Fruit fly (Drosophila melanogaster) whole organism, embryonic: Measurements from ENCODE around the gene r-cup.

ENCODE experiments used
- Abd-B ChIP-seq: fragments of 200-800 bp; sonication (Bioruptor generic); optimal IDR thresholded peaks from 2 replicates; lab custom pipeline; 2018; ENCODE audit warnings: missing biosample characterization, mild to moderate bottlenecking, missing genetic modification characterization, moderate library complexity
- BEAF-32 ChIP-seq: fragments of 200-800 bp; sonication (Bioruptor generic); optimal IDR thresholded peaks from 3 replicates; lab custom pipeline; 2017; ENCODE audit warnings: missing biosample characterization, missing genetic modification characterization, mild to moderate bottlenecking, moderate library complexity, missing genetic modification reagents
- CG10267 ChIP-seq: fragments of 200-800 bp; sonication (Bioruptor generic); optimal IDR thresholded peaks from 2 replicates; lab custom pipeline; 2018; ENCODE audit warnings: missing biosample characterization, mild to moderate bottlenecking, missing genetic modification characterization, moderate library complexity
- CG11695 ChIP-seq: fragments of 200-800 bp; sonication (Bioruptor generic); IDR thresholded peaks from 3 replicates; pipeline ENCODE4 v1.3.6; 2022; ENCODE audit warnings: missing biosample characterization, missing genetic modification characterization
- CG1529 ChIP-seq: fragments of 200-800 bp; sonication (Bioruptor generic); optimal IDR thresholded peaks from 3 replicates; lab custom pipeline; 2018; ENCODE audit warnings: missing biosample characterization, missing genetic modification characterization
- CG16779 ChIP-seq: fragments of 200-800 bp; sonication (Bioruptor generic); IDR thresholded peaks from 2 replicates; pipeline ENCODE4 v1.3.6; 2022; ENCODE audit warnings: missing biosample characterization, missing genetic modification characterization
- CG17328 ChIP-seq: fragments of 200-800 bp; sonication (Bioruptor generic); IDR thresholded peaks from 2 replicates; pipeline ENCODE4 v1.3.6; 2022; ENCODE audit warnings: missing biosample characterization, missing genetic modification characterization
- CG1792 ChIP-seq: fragments of 200-800 bp; sonication (Bioruptor generic); optimal IDR thresholded peaks from 2 replicates; lab custom pipeline; 2016; ENCODE audit warnings: missing biosample characterization, missing genetic modification characterization
- CG18262 ChIP-seq: fragments of 200-800 bp; optimal IDR thresholded peaks from 3 replicates; lab custom pipeline; 2019; ENCODE audit warnings: missing biosample characterization, mild to moderate bottlenecking, missing genetic modification characterization, moderate library complexity
- CG18619 ChIP-seq: fragments of 200-800 bp; sonication (Bioruptor generic); optimal IDR thresholded peaks from 3 replicates; lab custom pipeline; 2017; ENCODE audit warnings: missing biosample characterization, mild to moderate bottlenecking, missing genetic modification characterization
- CG2202 ChIP-seq: fragments of 200-800 bp; sonication (Bioruptor generic); optimal IDR thresholded peaks from 2 replicates; lab custom pipeline; 2018; ENCODE audit warnings: missing biosample characterization, mild to moderate bottlenecking, missing genetic modification characterization
- CG2875 ChIP-seq: fragments of 200-800 bp; sonication (Bioruptor generic); optimal IDR thresholded peaks from 2 replicates; lab custom pipeline; 2017; ENCODE audit warnings: missing biosample characterization, mild to moderate bottlenecking, missing genetic modification characterization, missing genetic modification reagents
- CG3163 ChIP-seq: fragments of 200-800 bp; sonication (Bioruptor generic); optimal IDR thresholded peaks from 3 replicates; lab custom pipeline; 2016; ENCODE audit warnings: missing biosample characterization, missing genetic modification characterization
- CG32767 ChIP-seq: fragments of 200-800 bp; sonication (Bioruptor generic); IDR thresholded peaks from 2 replicates; pipeline ENCODE4 v1.3.6; 2022; ENCODE audit warnings: missing biosample characterization, missing genetic modification characterization
- CG33557 ChIP-seq: fragments of 200-800 bp; sonication (Bioruptor generic); optimal IDR thresholded peaks from 2 replicates; lab custom pipeline; 2019; ENCODE audit warnings: missing biosample characterization, mild to moderate bottlenecking, missing genetic modification characterization, moderate library complexity
- CG3838 ChIP-seq: fragments of 200-800 bp; sonication (Bioruptor generic); optimal IDR thresholded peaks from 3 replicates; lab custom pipeline; 2016; ENCODE audit warnings: missing biosample characterization, missing genetic modification characterization
- CG4820 ChIP-seq: fragments of 200-800 bp; sonication (Bioruptor generic); optimal IDR thresholded peaks from 3 replicates; lab custom pipeline; 2016; ENCODE audit warnings: missing biosample characterization, missing genetic modification characterization
- CG6272 ChIP-seq: fragments of 200-800 bp; sonication (Bioruptor generic); IDR thresholded peaks from 2 replicates; pipeline ENCODE4 v1.3.6; 2022; ENCODE audit warnings: missing biosample characterization, missing genetic modification characterization
- CG6791 ChIP-seq: fragments of 200-800 bp; sonication (Bioruptor generic); IDR thresholded peaks from 3 replicates; pipeline ENCODE4 v1.3.6; 2022; ENCODE audit warnings: missing biosample characterization, missing genetic modification characterization; ENCODE audit not compliant: partially characterized antibody
- CG7556 ChIP-seq: fragments of 200-800 bp; sonication (Bioruptor generic); optimal IDR thresholded peaks from 2 replicates; lab custom pipeline; 2017; ENCODE audit warnings: missing biosample characterization, mild to moderate bottlenecking, missing genetic modification characterization
- CG8281 ChIP-seq: fragments of 200-800 bp; sonication (Bioruptor generic); optimal IDR thresholded peaks from 2 replicates; lab custom pipeline; 2018; ENCODE audit warnings: missing biosample characterization, mild to moderate bottlenecking, missing genetic modification characterization, moderate library complexity
- Dfd ChIP-seq, 2 experiments: fragments of >200 bp; optimal IDR thresholded peaks; 2 replicates each; lab custom pipeline; 2017; ENCODE audit warnings: missing biosample characterization in 2 of 2, missing genetic modification characterization in 2 of 2
- Hr3 ChIP-seq: fragments of 200-800 bp; sonication (Bioruptor generic); optimal IDR thresholded peaks from 3 replicates; lab custom pipeline; 2016; ENCODE audit warnings: missing biosample characterization, missing genetic modification characterization
- Med ChIP-seq: fragments of 200-800 bp; sonication (Bioruptor generic); peaks from one replicate; lab custom pipeline; 2016; ENCODE audit warnings: missing biosample characterization, missing genetic modification characterization, mild to moderate bottlenecking, inconsistent platforms, moderate library complexity
- Mes4 ChIP-seq: fragments of 200-800 bp; sonication (Bioruptor generic); optimal IDR thresholded peaks from 2 replicates; lab custom pipeline; 2016; ENCODE audit warnings: missing biosample characterization, missing genetic modification characterization
- NfI ChIP-seq: fragments of 200-800 bp; sonication (Bioruptor generic); optimal IDR thresholded peaks from 3 replicates; lab custom pipeline; 2018; ENCODE audit warnings: missing biosample characterization, mild to moderate bottlenecking, missing genetic modification characterization, moderate library complexity
- Rfx ChIP-seq: fragments of 200-800 bp; sonication (Bioruptor generic); IDR thresholded peaks from 2 replicates; pipeline ENCODE4 v1.3.6; 2022; ENCODE audit warnings: missing biosample characterization, missing genetic modification characterization
- Spps ChIP-seq: fragments of 200-800 bp; sonication (Bioruptor generic); optimal IDR thresholded peaks from 2 replicates; lab custom pipeline; 2018; ENCODE audit warnings: missing biosample characterization, mild to moderate bottlenecking, missing genetic modification characterization
- Sry-β ChIP-seq: fragments of 200-800 bp; sonication (Bioruptor generic); optimal IDR thresholded peaks from 2 replicates; lab custom pipeline; 2018; ENCODE audit warnings: missing biosample characterization, mild to moderate bottlenecking, missing genetic modification characterization, moderate library complexity
- Usf ChIP-seq: fragments of 200-800 bp; sonication (Bioruptor generic); optimal IDR thresholded peaks from 2 replicates; lab custom pipeline; 2017; ENCODE audit warnings: missing genotype, missing biosample characterization, missing genetic modification characterization
- ac ChIP-seq: fragments of 200-800 bp; sonication (Bioruptor generic); optimal IDR thresholded peaks from 3 replicates; lab custom pipeline; 2017; ENCODE audit warnings: missing biosample characterization, mild to moderate bottlenecking, missing genetic modification characterization
- bcd ChIP-seq: fragments of 200-800 bp; sonication (Bioruptor generic); optimal IDR thresholded peaks from 2 replicates; lab custom pipeline; 2017; ENCODE audit warnings: missing biosample characterization, mild to moderate bottlenecking, missing genetic modification characterization
- bigmax ChIP-seq: fragments of 200-800 bp; sonication (Bioruptor generic); optimal IDR thresholded peaks from 2 replicates; lab custom pipeline; 2018; ENCODE audit warnings: missing biosample characterization, mild to moderate bottlenecking, missing genetic modification characterization
- bowl ChIP-seq: fragments of 200-800 bp; sonication (Bioruptor generic); IDR thresholded peaks from 2 replicates; pipeline ENCODE4 v1.3.6; 2022; ENCODE audit warnings: missing biosample characterization, missing genetic modification characterization
- caup ChIP-seq: fragments of 200-800 bp; sonication (Bioruptor generic); optimal IDR thresholded peaks from 3 replicates; lab custom pipeline; 2017; ENCODE audit warnings: missing biosample characterization, mild to moderate bottlenecking, missing genetic modification characterization, moderate library complexity; ENCODE audit not compliant: severe bottlenecking
- crol ChIP-seq: fragments of 200-800 bp; sonication (Bioruptor generic); IDR thresholded peaks from 2 replicates; pipeline ENCODE4 v1.3.6; 2022; ENCODE audit warnings: missing biosample characterization, missing genetic modification characterization
- cwo ChIP-seq: fragments of 200-800 bp; sonication (Bioruptor generic); optimal IDR thresholded peaks from 3 replicates; lab custom pipeline; 2017; ENCODE audit warnings: missing biosample characterization, missing genetic modification characterization, mild to moderate bottlenecking, moderate library complexity, missing genetic modification reagents
- kah ChIP-seq: fragments of 200-800 bp; sonication (Bioruptor generic); optimal IDR thresholded peaks from 2 replicates; lab custom pipeline; 2018; ENCODE audit warnings: missing biosample characterization, mild to moderate bottlenecking, missing genetic modification characterization
- pfk ChIP-seq: fragments of 200-800 bp; sonication (Bioruptor generic); optimal IDR thresholded peaks from 2 replicates; lab custom pipeline; 2018; ENCODE audit warnings: missing biosample characterization, mild to moderate bottlenecking, missing genetic modification characterization, moderate library complexity
- prd ChIP-seq, 3 experiments: fragments of >200 bp in 2 of 3; fragments of 200-800 bp in 1 of 3; sonication (Bioruptor generic) in 1 of 3; optimal IDR thresholded peaks in 2 of 3; IDR thresholded peaks in 1 of 3; 2 replicates in 2 of 3; 3 replicates in 1 of 3; pipeline versions ENCODE4 v1.3.6 to Lab custom; 2017 to 2022; ENCODE audit warnings: missing biosample characterization in 1 of 3, missing genetic modification characterization in 1 of 3
- pros ChIP-seq: fragments of 200-800 bp; sonication (Bioruptor generic); optimal IDR thresholded peaks from 3 replicates; lab custom pipeline; 2019; ENCODE audit warnings: missing biosample characterization, mild to moderate bottlenecking, missing genetic modification characterization, moderate library complexity
- pum ChIP-seq: fragments of 200-800 bp; sonication (Bioruptor generic); optimal IDR thresholded peaks from 2 replicates; lab custom pipeline; 2016; ENCODE audit warnings: missing biosample characterization, missing genetic modification characterization
- row ChIP-seq: fragments of 200-800 bp; sonication (Bioruptor generic); IDR thresholded peaks from 3 replicates; pipeline ENCODE4 v1.3.6; 2022; ENCODE audit warnings: missing biosample characterization, missing genetic modification characterization
- schlank ChIP-seq: fragments of 200-800 bp; sonication (Bioruptor generic); optimal IDR thresholded peaks from 2 replicates; lab custom pipeline; 2018; ENCODE audit warnings: missing biosample characterization, mild to moderate bottlenecking, missing genetic modification characterization
- sens-2 ChIP-seq: fragments of 200-800 bp; sonication (Bioruptor generic); IDR thresholded peaks from 2 replicates; pipeline ENCODE4 v1.3.6; 2022; ENCODE audit warnings: missing biosample characterization, missing genetic modification characterization
- sim ChIP-seq: fragments of 200-800 bp; sonication (Bioruptor generic); IDR thresholded peaks from 2 replicates; pipeline ENCODE4 v1.3.6; 2022; ENCODE audit warnings: missing biosample characterization, missing genetic modification characterization
- sob ChIP-seq: fragments of 200-800 bp; sonication (Bioruptor generic); IDR thresholded peaks from 2 replicates; pipeline ENCODE4 v1.3.6; 2022; ENCODE audit warnings: missing biosample characterization, missing genetic modification characterization
- tup ChIP-seq: fragments of 200-800 bp; sonication (Bioruptor generic); optimal IDR thresholded peaks from 2 replicates; lab custom pipeline; 2016; ENCODE audit warnings: missing biosample characterization, mild to moderate bottlenecking, missing genetic modification characterization, moderate library complexity
- zf30C ChIP-seq: fragments of 200-800 bp; sonication (Bioruptor generic); optimal IDR thresholded peaks from 3 replicates; lab custom pipeline; 2018; ENCODE audit warnings: missing biosample characterization, mild to moderate bottlenecking, missing genetic modification characterization

r-cup gene

dm6 chrX:21053099-21053715 lies 27.5 kb upstream of the r-cup start (continued):
- TF ChIP-seq prd (optimal IDR thresholded peaks at IDR 0.05; lab: Kevin White, UChicago) (no peak), prd (GFP tag; IDR thresholded peaks at IDR 0.05; lab: Robert Waterston, UW) (peak; percentile 61), CG7556 (GFP tag; lab: Kevin White, UChicago) (peak; percentile 23), Rfx (GFP tag; lab: Robert Waterston, UW) (peak; percentile 89), Spps (tag; lab: Kevin White, UChicago) (peak; percentile 47), Mes4 (GFP tag; lab: Kevin White, UChicago) (peak; percentile 81), Abd-B (GFP tag; lab: Kevin White, UChicago) (peak; percentile 19), tup (no peak), CG11695 (GFP tag; lab: Robert Waterston, UW) (no peak), cwo (GFP tag; lab: Kevin White, UChicago) (peak; percentile 63), CG3163 (GFP tag; lab: Kevin White, UChicago) (peak; percentile 59), bcd (GFP tag; lab: Kevin White, UChicago) (peak; percentile 81), bigmax (GFP tag; lab: Kevin White, UChicago) (peak; percentile 67), sens-2 (GFP tag; lab: Robert Waterston, UW) (peak; percentile 41; the same call in 1 of the 2 replicates), CG4820 (GFP tag; lab: Kevin White, UChicago) (peak; percentile 27), zf30C (GFP tag; lab: Kevin White, UChicago) (peak; percentile 47), CG8281 (peak; percentile 21), CG6272 (GFP tag; lab: Robert Waterston, UW) (peak; percentile 48; the same call in 1 of the 2 replicates), pfk (GFP tag; lab: Kevin White, UChicago) (peak; percentile 73), sob (GFP tag; lab: Robert Waterston, UW) (peak; percentile 75), NfI (peak; percentile 87), CG16779 (GFP tag; lab: Robert Waterston, UW) (0 out of 2 replicates have a peak, but pooled peaks have one; percentile 47), Sry-β (GFP tag; lab: Kevin White, UChicago) (peak; percentile 57), CG3838 (GFP tag; lab: Kevin White, UChicago) (peak; percentile 3), CG2202 (tag; lab: Kevin White, UChicago) (peak; percentile 75), pros (GFP tag; lab: Kevin White, UChicago) (no peak), schlank (tag; lab: Kevin White, UChicago) (peak; percentile 86), pum (peak; percentile 33), bowl (GFP tag; lab: Robert Waterston, UW) (no peak), row (GFP tag; lab: Robert Waterston, UW) (peak; percentile 67), Med (GFP tag; lab: Kevin White, UChicago) (peak; percentile 97), CG17328 (GFP tag; lab: Robert Waterston, UW) (peak; percentile 78), sim (GFP tag; lab: Robert Waterston, UW) (no peak; the same call in 1 of the 2 replicates), Hr3 (GFP tag; lab: Kevin White, UChicago) (peak; percentile 0), ac (peak; percentile 85), BEAF-32 (peak; percentile 86), CG6791 (GFP tag; lab: Robert Waterston, UW) (peak; percentile 83), Dfd (GFP tag; optimal IDR thresholded peaks at IDR 0.05; lab: Kevin White, UChicago) (no peak), kah (GFP tag; lab: Kevin White, UChicago) (peak; percentile 77), CG32767 (GFP tag; lab: Robert Waterston, UW) (peak; percentile 37; the same call in 1 of the 2 replicates), CG10267 (tag; lab: Kevin White, UChicago) (peak; percentile 61), CG18619 (GFP tag; lab: Kevin White, UChicago) (peak; percentile 83), CG33557 (GFP tag; lab: Kevin White, UChicago) (peak; percentile 62), CG1792 (GFP tag; lab: Kevin White, UChicago) (peak; percentile 75), CG2875 (GFP tag; lab: Kevin White, UChicago) (peak; percentile 59), CG1529 (peak; percentile 41), CG18262 (tag; lab: Kevin White, UChicago) (peak; percentile 46), crol (GFP tag; lab: Robert Waterston, UW) (no peak), Usf (GFP tag; lab: Kevin White, UChicago) (peak; percentile 30), caup (peak; percentile 93)
